Worm (Caenorhabditis elegans) whole organism, L3 larva: ENCODE results near the gene F27D9.13.
A peak's percentile ranks its signal among the peaks of the same experiment; 100 is the strongest.

Experiments used
- ZK546.5 ChIP-seq: sonication (generic microtip); optimal IDR thresholded peaks from 2 replicates; lab custom pipeline; 2017; ENCODE audit warnings: missing biosample characterization, missing genetic modification characterization
- ama-1 ChIP-seq: fragments of 150-350 bp; optimal IDR thresholded peaks from 2 replicates; lab custom pipeline; 2018
- elt-3 ChIP-seq, 3 experiments: fragments of 150-350 bp in 1 of 3; sonication (generic microtip) in 2 of 3; optimal IDR thresholded peaks; 2 replicates in 2 of 3; 4 replicates in 1 of 3; lab custom pipeline; 2014 to 2017; ENCODE audit warnings: missing biosample characterization in 3 of 3, missing genetic modification characterization in 3 of 3
- hmg-11 ChIP-seq: sonication (generic microtip); optimal IDR thresholded peaks from 2 replicates; lab custom pipeline; 2016; ENCODE audit warnings: missing genetic modification characterization, missing compliant biosample characterization
- nfya-1 ChIP-seq: sonication (generic microtip); optimal IDR thresholded peaks from 2 replicates; lab custom pipeline; 2017; ENCODE audit warnings: missing genetic modification characterization, mild to moderate bottlenecking, missing compliant biosample characterization, antibody characterized with exemption, moderate library complexity; ENCODE audit not compliant: insufficient read depth
- nhr-11 ChIP-seq: fragments of 150-350 bp; optimal IDR thresholded peaks from 2 replicates; lab custom pipeline; 2014; ENCODE audit warnings: missing biosample characterization, missing genetic modification characterization
- nhr-237 ChIP-seq: fragments of 150-350 bp; optimal IDR thresholded peaks from 2 replicates; lab custom pipeline; 2014; ENCODE audit warnings: missing biosample characterization, missing genetic modification characterization
- nhr-28 ChIP-seq: fragments of 150-350 bp; optimal IDR thresholded peaks from 2 replicates; lab custom pipeline; 2014; ENCODE audit warnings: missing biosample characterization, missing genetic modification characterization
- skn-1 ChIP-seq: fragments of 150-350 bp; optimal IDR thresholded peaks from 2 replicates; lab custom pipeline; 2014; ENCODE audit warnings: missing biosample characterization, missing genetic modification characterization
- snpc-4 ChIP-seq: fragments of 150-350 bp; optimal IDR thresholded peaks from 2 replicates; lab custom pipeline; 2014; ENCODE audit warnings: missing biosample characterization, missing genetic modification characterization

DNA sequence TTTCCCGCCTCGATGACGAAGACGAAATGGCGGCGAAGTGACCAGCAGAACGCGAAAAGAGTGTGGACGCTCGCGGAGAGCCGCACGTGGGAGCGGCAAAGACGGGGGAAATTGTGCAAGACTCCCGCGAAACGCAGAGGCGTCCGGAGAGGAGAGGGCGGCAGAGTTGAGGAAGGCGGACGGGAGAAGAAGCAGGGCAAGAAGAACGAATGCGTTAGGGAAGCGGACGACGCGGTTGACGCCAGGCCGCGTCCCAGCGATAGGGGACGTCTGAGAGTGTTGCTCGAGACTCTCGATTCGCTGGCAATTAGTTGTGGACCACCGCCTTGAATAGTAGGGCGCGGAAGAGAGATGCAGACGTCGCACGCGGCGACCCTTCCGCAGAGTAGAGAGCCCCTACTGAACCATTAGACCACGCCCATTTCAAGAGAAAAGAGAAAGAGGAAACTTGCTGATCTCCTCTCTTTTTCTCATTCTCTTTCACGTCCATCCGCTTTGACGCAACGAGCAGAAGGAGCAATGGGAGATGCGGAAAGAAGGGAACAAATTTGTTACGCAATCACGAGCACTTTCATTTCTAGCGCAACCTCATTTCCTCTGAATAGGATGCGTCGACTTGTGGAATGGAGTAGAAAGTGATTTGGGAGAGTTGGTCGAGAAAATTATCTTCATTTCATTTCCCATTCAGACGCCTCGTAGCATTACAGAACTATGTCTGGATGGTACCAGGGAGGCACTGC lies 15.9 kb downstream of the F27D9.13 start:
- TF ChIP-seq nhr-237 (tag; lab: Kevin White, UChicago) = no peak
- no peak for TF ChIP-seq elt-3 (tag; optimal IDR thresholded peaks at IDR 0.05; lab: Kevin White, UChicago)
- TF ChIP-seq snpc-4 (tag; lab: Kevin White, UChicago) = no peak
- TF ChIP-seq ama-1 (lab: Kevin White, UChicago) = no peak
- no peak for TF ChIP-seq nhr-28 (tag; lab: Kevin White, UChicago)
- TF ChIP-seq nfya-1 (tag; lab: Kevin White, UChicago) = peak; percentile 43
- TF ChIP-seq hmg-11 (tag; lab: Kevin White, UChicago) = peak; percentile 46
- TF ChIP-seq nhr-11 = no peak
- no peak for TF ChIP-seq ZK546.5 (tag; lab: Kevin White, UChicago)
- TF ChIP-seq skn-1 = no peak
